Worm (Caenorhabditis elegans) whole organism, L1 larva: ENCODE measurements around the gene ZK177.3.
"Not testable (repeated sequence)": the region's sequence is repeated elsewhere in the genome, so short reads cannot be mapped to it uniquely, and the experiment has no call there.

ENCODE experiments used
- C04F5.9 ChIP-seq: sonication (generic microtip); optimal IDR thresholded peaks from 2 replicates; lab custom pipeline; 2016; ENCODE audit warnings: missing genetic modification characterization, missing compliant biosample characterization
- C16A3.4 ChIP-seq: fragments of 150-350 bp; optimal IDR thresholded peaks from 2 replicates; lab custom pipeline; 2014; ENCODE audit warnings: missing biosample characterization, missing genetic modification characterization
- C34B4.2 ChIP-seq: sonication (generic microtip); optimal IDR thresholded peaks from 2 replicates; lab custom pipeline; 2017; ENCODE audit warnings: mild to moderate bottlenecking, missing genetic modification characterization, missing compliant biosample characterization
- Y116A8C.19 ChIP-seq: sonication (generic microtip); optimal IDR thresholded peaks from 2 replicates; lab custom pipeline; 2016; ENCODE audit warnings: missing compliant biosample characterization, missing genetic modification characterization, borderline replicate concordance
- aha-1 ChIP-seq: fragments of 150-350 bp; optimal IDR thresholded peaks from 2 replicates; lab custom pipeline; 2014; ENCODE audit warnings: missing biosample characterization, missing genetic modification characterization
- aly-2 ChIP-seq: fragments of 150-350 bp; optimal IDR thresholded peaks from 2 replicates; lab custom pipeline; 2014; ENCODE audit warnings: missing biosample characterization, missing genetic modification characterization
- ceh-82 ChIP-seq, 3 experiments: fragments of 150-350 bp in 1 of 3; sonication (generic microtip) in 2 of 3; optimal IDR thresholded peaks; 2 replicates each; lab custom pipeline; 2014 to 2017; ENCODE audit warnings: missing biosample characterization in 3 of 3, missing genetic modification characterization in 3 of 3
- ceh-88 ChIP-seq: fragments of 200-800 bp; sonication (Bioruptor generic); IDR thresholded peaks from 2 replicates; pipeline ENCODE4 v1.3.6; 2022; ENCODE audit warnings: missing genetic modification characterization, missing compliant biosample characterization
- egl-13 ChIP-seq: sonication (generic microtip); optimal IDR thresholded peaks from 2 replicates; lab custom pipeline; 2016; ENCODE audit warnings: missing genotype, missing genetic modification reagents, missing genetic modification characterization, missing compliant biosample characterization
- elt-2 ChIP-seq: sonication (generic microtip); optimal IDR thresholded peaks from 2 replicates; lab custom pipeline; 2016; ENCODE audit warnings: missing genetic modification characterization, mild to moderate bottlenecking, inconsistent platforms, missing compliant biosample characterization, missing genetic modification reagents
- elt-3 ChIP-seq, 6 experiments: fragments of 150-350 bp in 1 of 6; sonication (generic microtip); optimal IDR thresholded peaks; 2 replicates each; lab custom pipeline; 2017 to 2018; ENCODE audit warnings: missing biosample characterization in 6 of 6, missing genetic modification characterization in 6 of 6, inconsistent platforms in 1 of 6
- ets-5 ChIP-seq: fragments of 200-800 bp; sonication (Bioruptor generic); IDR thresholded peaks from 2 replicates; pipeline ENCODE4 v1.3.6; 2022; ENCODE audit warnings: missing genetic modification characterization, missing compliant biosample characterization
- hpl-2 ChIP-seq: fragments of 150-350 bp; optimal IDR thresholded peaks from 2 replicates; lab custom pipeline; 2014; ENCODE audit warnings: missing biosample characterization, missing genetic modification reagents, missing genetic modification characterization
- isw-1 ChIP-seq: fragments of 200-800 bp; sonication (Bioruptor generic); IDR thresholded peaks from 2 replicates; pipeline ENCODE4 v1.3.6; 2022; ENCODE audit warnings: missing genetic modification characterization, missing compliant biosample characterization
- jun-1 ChIP-seq: fragments of 150-350 bp; optimal IDR thresholded peaks from 2 replicates; lab custom pipeline; 2014; ENCODE audit warnings: missing biosample characterization, missing genetic modification reagents, missing genetic modification characterization
- lin-14 ChIP-seq: fragments of 200-800 bp; sonication (Bioruptor generic); optimal IDR thresholded peaks from 2 replicates; lab custom pipeline; 2018; ENCODE audit warnings: mild to moderate bottlenecking, missing genetic modification characterization, moderate library complexity, missing compliant biosample characterization
- lin-15B ChIP-seq: fragments of 150-350 bp; sonication (generic microtip); optimal IDR thresholded peaks from 3 replicates; lab custom pipeline; 2014; ENCODE audit warnings: missing biosample characterization, missing genetic modification characterization
- lin-35 ChIP-seq, 2 experiments: fragments of 150-350 bp; optimal IDR thresholded peaks; 2 replicates each; lab custom pipeline; 2014; ENCODE audit warnings: missing biosample characterization in 2 of 2, missing genetic modification characterization in 2 of 2, missing genetic modification reagents in 2 of 2
- lin-39 ChIP-seq: fragments of 150-350 bp; optimal IDR thresholded peaks from 2 replicates; lab custom pipeline; 2014; ENCODE audit warnings: missing biosample characterization, missing genetic modification reagents, missing genetic modification characterization
- mab-9 ChIP-seq: fragments of 200-800 bp; sonication (Bioruptor generic); IDR thresholded peaks from 2 replicates; pipeline ENCODE4 v1.3.6; 2022; ENCODE audit warnings: missing genetic modification reagents, missing genetic modification characterization, missing compliant biosample characterization
- nhr-11 ChIP-seq: fragments of 150-350 bp; optimal IDR thresholded peaks from 2 replicates; lab custom pipeline; 2014; ENCODE audit warnings: missing biosample characterization, missing genetic modification characterization
- nhr-20 ChIP-seq: sonication (generic microtip); optimal IDR thresholded peaks from 2 replicates; lab custom pipeline; 2016; ENCODE audit warnings: mild to moderate bottlenecking, missing genetic modification characterization, missing compliant biosample characterization
- nhr-28 ChIP-seq: fragments of 150-350 bp; optimal IDR thresholded peaks from 2 replicates; lab custom pipeline; 2014; ENCODE audit warnings: missing biosample characterization, missing genetic modification characterization
- nhr-71 ChIP-seq: sonication (generic microtip); optimal IDR thresholded peaks from 2 replicates; lab custom pipeline; 2016; ENCODE audit warnings: mild to moderate bottlenecking, missing genetic modification characterization, moderate library complexity, missing compliant biosample characterization
- nhr-76 ChIP-seq: sonication (generic microtip); optimal IDR thresholded peaks from 2 replicates; lab custom pipeline; 2017; ENCODE audit warnings: missing biosample characterization, missing genetic modification characterization
- nhr-85 ChIP-seq: sonication (generic microtip); peaks from one replicate; lab custom pipeline; 2016; ENCODE audit warnings: missing genetic modification characterization, inconsistent platforms, missing compliant biosample characterization
- skn-1 ChIP-seq: fragments of 150-350 bp; optimal IDR thresholded peaks from 2 replicates; lab custom pipeline; 2014; ENCODE audit warnings: missing biosample characterization, missing genetic modification characterization
- snpc-4 ChIP-seq: fragments of 150-350 bp; optimal IDR thresholded peaks from 2 replicates; lab custom pipeline; 2014; ENCODE audit warnings: missing biosample characterization, missing genetic modification characterization
- tlp-1 ChIP-seq: fragments of 150-350 bp; optimal IDR thresholded peaks from 2 replicates; lab custom pipeline; 2014; ENCODE audit warnings: missing biosample characterization, missing genetic modification characterization
- unc-130 ChIP-seq: fragments of 150-350 bp; optimal IDR thresholded peaks from 2 replicates; lab custom pipeline; 2017; ENCODE audit warnings: missing biosample characterization, missing genetic modification characterization, inconsistent platforms
- unc-86 ChIP-seq: sonication (generic microtip); optimal IDR thresholded peaks from 2 replicates; lab custom pipeline; 2016; ENCODE audit warnings: missing genetic modification characterization, missing compliant biosample characterization
- vab-15 ChIP-seq: sonication (generic microtip); optimal IDR thresholded peaks from 2 replicates; lab custom pipeline; 2017; ENCODE audit warnings: missing genotype, mild to moderate bottlenecking, missing genetic modification characterization, missing compliant biosample characterization
- zag-1 ChIP-seq: fragments of 150-350 bp; optimal IDR thresholded peaks from 2 replicates; lab custom pipeline; 2014; ENCODE audit warnings: missing biosample characterization, missing genetic modification characterization
- zip-4 ChIP-seq: fragments of 200-800 bp; sonication (Bioruptor generic); optimal IDR thresholded peaks from 2 replicates; lab custom pipeline; 2018; ENCODE audit warnings: mild to moderate bottlenecking, missing genetic modification characterization, moderate library complexity, missing compliant biosample characterization

Gene ZK177.3

ce11 chrII:5534939-5535338 lies 19.3 kb downstream of the ZK177.3 start, which contains the start of gene hlh-25:
hlh-25 (plus strand) TSS chrII:5535239.
- not testable (repeated sequence) for TF ChIP-seq snpc-4 (tag; lab: Kevin White, UChicago); tlp-1 (tag; lab: Kevin White, UChicago); isw-1 (GFP tag; lab: Robert Waterston, UW)

- no peak for TF ChIP-seq C16A3.4
- TF ChIP-seq hpl-2 (GFP tag; lab: Kevin White, UChicago) = no peak
- TF ChIP-seq C04F5.9 = no peak
- TF ChIP-seq lin-15B (tag; lab: Kevin White, UChicago) = no peak
- no peak for TF ChIP-seq mab-9 (GFP tag; lab: Robert Waterston, UW)
- TF ChIP-seq nhr-85 = no peak
- no peak for TF ChIP-seq nhr-28 (tag; lab: Kevin White, UChicago)
- TF ChIP-seq nhr-71 (tag; lab: Kevin White, UChicago) = no peak
- no peak for TF ChIP-seq jun-1 (tag; lab: Kevin White, UChicago)
- TF ChIP-seq lin-39 (tag; lab: Kevin White, UChicago) = no peak
- TF ChIP-seq nhr-76 (tag; lab: Kevin White, UChicago) = no peak
- no peak for TF ChIP-seq ceh-82 (tag; optimal IDR thresholded peaks at IDR 0.05; lab: Kevin White, UChicago)
- TF ChIP-seq zip-4 (GFP tag; lab: Kevin White, UChicago) = no peak
- no peak for TF ChIP-seq ets-5 (GFP tag; lab: Robert Waterston, UW)
- no peak for TF ChIP-seq C34B4.2 (tag; lab: Kevin White, UChicago)
- TF ChIP-seq isw-1 (GFP tag; lab: Robert Waterston, UW) = no peak
- TF ChIP-seq elt-3 (tag; optimal IDR thresholded peaks at IDR 0.05; lab: Kevin White, UChicago) = no peak
- no peak for TF ChIP-seq nhr-20
- no peak for TF ChIP-seq aly-2 (tag; lab: Kevin White, UChicago)
- TF ChIP-seq, all 84 proteins: peak for 0
Observed at ce11 chrII:5537078-5537477, 21.4 kb downstream of the ZK177.3 start.

ce11 chrII:5537524-5537923 lies 21.9 kb downstream of the ZK177.3 start, which contains the start of gene C17C3.11:
C17C3.11 (plus strand) TSS chrII:5537824.
- TF ChIP-seq unc-86 (no peak), aha-1 (tag; lab: Kevin White, UChicago) (no peak), lin-35 (GFP tag; optimal IDR thresholded peaks at IDR 0.05; lab: Kevin White, UChicago) (no peak), zag-1 (tag; lab: Kevin White, UChicago) (no peak), vab-15 (no peak), ceh-88 (GFP tag; lab: Robert Waterston, UW) (no peak), lin-14 (GFP tag; lab: Kevin White, UChicago) (no peak), nhr-11 (tag; lab: Kevin White, UChicago) (no peak), skn-1 (tag; lab: Kevin White, UChicago) (no peak), unc-130 (no peak), Y116A8C.19 (tag; lab: Kevin White, UChicago) (no peak), lin-15B (tag; lab: Kevin White, UChicago) (no peak)

- not testable (repeated sequence) for TF ChIP-seq zag-1, aha-1, egl-13 (tag; lab: Kevin White, UChicago)
Observed at ce11 chrII:5540113-5540512, 24.5 kb downstream of the ZK177.3 start, which contains the start of gene hlh-27. hlh-27 (minus strand) TSS chrII:5540213.

- no peak for TF ChIP-seq elt-2
Observed at ce11 chrII:5541685-5542084, 26.0 kb downstream of the ZK177.3 start, which contains the start of gene C17C3.24. C17C3.24 (minus strand) TSS chrII:5541785.
